Fruit fly (Drosophila melanogaster) whole organism, pupa: ENCODE data around the gene CG43618.

Experiments used
- CG10348 ChIP-seq: fragments of 200-800 bp; sonication (Bioruptor generic); IDR thresholded peaks from 2 replicates; pipeline ENCODE4 v1.3.6; 2022; ENCODE audit warnings: missing biosample characterization, missing genetic modification characterization
- CG12605 ChIP-seq: fragments of 200-800 bp; sonication (Bioruptor generic); IDR thresholded peaks from 2 replicates; pipeline ENCODE4 v1.3.6; 2022; ENCODE audit warnings: missing biosample characterization, missing genetic modification characterization
- CG13204 ChIP-seq: fragments of 200-800 bp; sonication (Bioruptor generic); optimal IDR thresholded peaks from 2 replicates; lab custom pipeline; 2018; ENCODE audit warnings: missing biosample characterization, mild to moderate bottlenecking, missing genetic modification characterization, moderate library complexity
- CG14655 ChIP-seq: fragments of 200-800 bp; sonication (Bioruptor generic); optimal IDR thresholded peaks from 3 replicates; lab custom pipeline; 2017; ENCODE audit warnings: mild to moderate bottlenecking, missing biosample characterization, missing genetic modification reagents, missing genetic modification characterization
- CG15710 ChIP-seq: fragments of 200-800 bp; sonication (Bioruptor generic); optimal IDR thresholded peaks from 2 replicates; lab custom pipeline; 2018; ENCODE audit warnings: missing biosample characterization, mild to moderate bottlenecking, missing genetic modification characterization, moderate library complexity
- CG17806 ChIP-seq: fragments of 200-800 bp; sonication (Bioruptor generic); optimal IDR thresholded peaks from 2 replicates; lab custom pipeline; 2018; ENCODE audit warnings: missing biosample characterization, mild to moderate bottlenecking, missing genetic modification characterization, moderate library complexity
- CG32121 ChIP-seq: fragments of 200-800 bp; sonication (Bioruptor generic); IDR thresholded peaks from 2 replicates; pipeline ENCODE4 v1.3.6; 2022; ENCODE audit warnings: missing biosample characterization, missing genetic modification characterization
- CG34367 ChIP-seq: fragments of 200-800 bp; sonication (Bioruptor generic); optimal IDR thresholded peaks from 2 replicates; lab custom pipeline; 2018; ENCODE audit warnings: missing biosample characterization, mild to moderate bottlenecking, missing genetic modification characterization
- CG4496 ChIP-seq: fragments of 200-800 bp; sonication (Bioruptor generic); IDR thresholded peaks from 3 replicates; pipeline ENCODE4 v1.3.6; 2022; ENCODE audit warnings: missing biosample characterization, missing genetic modification characterization
- CG8159 ChIP-seq: fragments of 200-800 bp; sonication (Bioruptor generic); optimal IDR thresholded peaks from 3 replicates; lab custom pipeline; 2018; ENCODE audit warnings: missing biosample characterization, mild to moderate bottlenecking, missing genetic modification characterization, moderate library complexity
- CG8301 ChIP-seq: fragments of 200-800 bp; sonication (Bioruptor generic); optimal IDR thresholded peaks from 2 replicates; lab custom pipeline; 2018; ENCODE audit warnings: missing biosample characterization, mild to moderate bottlenecking, missing genetic modification characterization
- CG9948 ChIP-seq: fragments of 200-800 bp; sonication (Bioruptor generic); optimal IDR thresholded peaks from 2 replicates; lab custom pipeline; 2018; ENCODE audit warnings: missing biosample characterization, mild to moderate bottlenecking, missing genetic modification characterization, moderate library complexity
- D1 ChIP-seq: fragments of 200-800 bp; sonication (Bioruptor generic); optimal IDR thresholded peaks from 2 replicates; lab custom pipeline; 2018; ENCODE audit warnings: missing biosample characterization, mild to moderate bottlenecking, missing genetic modification characterization, moderate library complexity
- EcR ChIP-seq: fragments of 200-800 bp; sonication (Bioruptor generic); optimal IDR thresholded peaks from 3 replicates; lab custom pipeline; 2019; ENCODE audit warnings: missing biosample characterization, missing genetic modification characterization, mild to moderate bottlenecking, moderate library complexity, missing genetic modification reagents
- Ets98B ChIP-seq: fragments of 200-800 bp; sonication (Bioruptor generic); IDR thresholded peaks from 2 replicates; pipeline ENCODE4 v1.3.6; 2022; ENCODE audit warnings: missing biosample characterization, missing genetic modification characterization
- Pif1A ChIP-seq: fragments of 200-800 bp; sonication (Bioruptor generic); optimal IDR thresholded peaks from 3 replicates; lab custom pipeline; 2016; ENCODE audit warnings: missing biosample characterization, missing genetic modification characterization
- Pif1B ChIP-seq: fragments of 200-800 bp; sonication (Bioruptor generic); optimal IDR thresholded peaks from 3 replicates; lab custom pipeline; 2016; ENCODE audit warnings: missing biosample characterization, missing genetic modification characterization
- Snoo ChIP-seq: fragments of 200-800 bp; sonication (Bioruptor generic); optimal IDR thresholded peaks from 3 replicates; lab custom pipeline; 2017; ENCODE audit warnings: missing biosample characterization, mild to moderate bottlenecking, missing genetic modification characterization, inconsistent platforms
- fd96Ca ChIP-seq: fragments of 200-800 bp; sonication (Bioruptor generic); IDR thresholded peaks from 3 replicates; pipeline ENCODE4 v1.3.6; 2022; ENCODE audit warnings: missing biosample characterization, missing genetic modification characterization
- gl ChIP-seq: fragments of 200-800 bp; sonication (Bioruptor generic); optimal IDR thresholded peaks from 2 replicates; lab custom pipeline; 2018; ENCODE audit warnings: missing biosample characterization, mild to moderate bottlenecking, missing genetic modification characterization
- rn ChIP-seq: fragments of 200-800 bp; sonication (Bioruptor generic); IDR thresholded peaks from 2 replicates; pipeline ENCODE4 v1.3.6; 2022; ENCODE audit warnings: missing biosample characterization, missing genetic modification characterization

CG43618 gene

DNA sequence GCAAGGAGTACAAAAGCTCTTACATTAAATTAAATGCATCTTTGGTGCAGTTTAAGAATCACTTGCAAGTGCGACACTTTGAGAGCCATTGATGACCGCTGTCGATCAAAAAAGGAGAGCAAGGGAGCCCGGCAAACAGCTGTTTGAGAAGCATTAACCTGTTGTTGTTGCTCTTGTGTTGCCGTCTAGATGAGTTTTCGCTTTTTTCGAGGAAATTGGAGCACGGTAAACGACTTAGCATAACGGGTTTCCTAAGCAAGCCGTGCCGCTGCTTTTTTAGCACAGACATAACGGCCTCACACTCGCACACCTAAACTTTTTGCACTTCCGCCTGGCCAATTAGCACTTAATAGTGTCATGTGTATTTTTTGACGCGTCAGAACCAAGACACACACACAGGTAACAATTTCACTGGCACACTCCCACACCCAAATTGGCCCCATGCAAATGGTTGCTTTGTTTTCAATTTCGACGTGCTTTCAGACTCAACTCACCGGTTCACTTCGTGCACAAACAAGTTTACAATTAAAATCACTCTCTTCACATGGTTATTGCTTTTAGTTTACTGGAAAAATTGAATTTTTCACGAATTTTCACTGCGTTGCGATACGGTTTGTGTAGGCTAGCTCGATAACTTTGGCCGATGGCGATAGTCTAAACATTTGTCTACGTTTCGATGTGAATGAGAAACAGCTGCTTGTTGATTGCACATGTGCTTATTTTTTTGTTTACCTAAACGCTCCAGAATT lies 18.6 kb upstream of the CG43618 start, which contains the start of the genes CG10903 and CG2747:
Gene CG10903, plus strand, starts transcription at position 261 of the 749 bp plus-strand sequence.
Gene CG2747, minus strand, starts transcription at position 640 of the 749 bp plus-strand sequence.
- TF ChIP-seq CG8159 (tag; lab: Kevin White, UChicago) (no peak), CG13204 (GFP tag; lab: Kevin White, UChicago) (no peak), CG9948 (tag; lab: Kevin White, UChicago) (no peak), EcR (GFP tag; lab: Kevin White, UChicago) (peak; percentile 43), CG14655 (GFP tag; lab: Kevin White, UChicago) (no peak), CG10348 (GFP tag; lab: Robert Waterston, UW) (no peak), CG4496 (peak; percentile 41; the same call in 1 of the 3 replicates), CG32121 (no peak)

DNA sequence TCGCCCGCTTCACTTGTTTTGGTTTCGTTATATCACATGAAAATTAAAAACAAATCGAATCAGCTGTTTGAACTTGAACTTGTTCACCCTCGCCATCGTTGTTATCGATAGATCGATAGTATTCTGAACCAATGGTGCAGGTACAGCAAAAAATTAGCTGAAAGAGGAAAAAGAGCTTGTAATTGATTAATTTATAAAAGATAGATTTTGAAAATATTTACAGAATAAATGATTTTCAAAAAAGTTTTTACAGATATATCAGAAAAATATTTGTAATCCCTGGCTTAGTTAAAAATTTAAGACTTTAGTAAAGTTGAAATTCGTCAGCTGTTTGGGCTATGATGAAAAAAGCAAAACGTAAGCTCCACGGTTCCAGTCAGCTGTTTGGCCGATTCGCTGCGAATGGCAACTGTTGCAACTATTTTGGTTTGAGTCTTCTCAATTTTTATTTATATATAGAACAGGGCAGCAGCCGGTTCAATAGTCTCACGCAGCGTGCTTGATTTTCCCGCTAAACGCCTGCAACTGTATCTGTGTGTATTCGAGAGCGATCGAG lies 16.0 kb upstream of the CG43618 start, which contains the start of the genes CG11035 and unc-45:
Gene CG11035, minus strand, starts transcription at position 87 of the 556 bp plus-strand sequence.
Gene unc-45, plus strand, starts transcription at position 379 of the 556 bp plus-strand sequence.
- no peak for TF ChIP-seq CG12605 (GFP tag; lab: Robert Waterston, UW)
- 0 out of 3 replicates have a peak, but pooled peaks have one; percentile 61 for TF ChIP-seq CG4496
- TF ChIP-seq fd96Ca (GFP tag; lab: Robert Waterston, UW), result no peak
- peak; percentile 34 for TF ChIP-seq CG17806 (tag; lab: Kevin White, UChicago)
- no peak for TF ChIP-seq CG34367 (tag; lab: Kevin White, UChicago)
- no peak for TF ChIP-seq D1 (tag; lab: Kevin White, UChicago)
- no peak for TF ChIP-seq gl
- TF ChIP-seq CG32121, result 0 out of 2 replicates have a peak, but pooled peaks have one; percentile 42
- TF ChIP-seq CG9948 (tag; lab: Kevin White, UChicago), result peak; percentile 3
- TF ChIP-seq CG8159 (tag; lab: Kevin White, UChicago), result peak; percentile 39
- TF ChIP-seq Ets98B (GFP tag; lab: Robert Waterston, UW), result no peak; the same call in 1 of the 2 replicates
- no peak for TF ChIP-seq Pif1B (GFP tag; lab: Kevin White, UChicago)
- TF ChIP-seq EcR (GFP tag; lab: Kevin White, UChicago), result peak; percentile 87
- peak; percentile 20 for TF ChIP-seq CG8301 (tag; lab: Kevin White, UChicago)
- TF ChIP-seq Snoo (tag; lab: Kevin White, UChicago), result no peak
- no peak for TF ChIP-seq Pif1A (GFP tag; lab: Kevin White, UChicago)
- TF ChIP-seq rn, result no peak
- TF ChIP-seq CG13204 (GFP tag; lab: Kevin White, UChicago), result no peak
- no peak for TF ChIP-seq CG10348 (GFP tag; lab: Robert Waterston, UW)
- peak; percentile 49 for TF ChIP-seq CG14655 (GFP tag; lab: Kevin White, UChicago)
- TF ChIP-seq CG15710 (tag; lab: Kevin White, UChicago), result peak; percentile 38

DNA sequence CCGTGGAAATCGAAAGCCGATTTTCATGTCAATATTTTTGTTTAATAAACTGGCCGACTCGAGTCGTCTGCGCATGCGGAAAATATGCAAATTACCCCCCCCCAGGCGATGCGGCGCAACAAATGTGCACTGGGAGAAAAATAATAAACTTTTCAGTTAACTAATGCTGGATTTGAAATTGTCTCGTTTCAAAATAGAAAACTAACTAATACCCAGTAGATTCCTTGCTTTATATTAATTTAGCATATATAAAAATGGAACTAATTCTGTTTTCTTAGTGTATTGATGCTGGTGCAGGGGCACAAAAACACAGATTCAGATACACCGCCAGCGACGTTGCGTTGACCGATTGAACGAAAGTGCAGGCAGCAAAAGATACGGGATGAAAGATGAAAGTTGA lies 11.1 kb upstream of the CG43618 start:
- TF ChIP-seq Pif1B (GFP tag; lab: Kevin White, UChicago), result peak; percentile 37
- peak; percentile 49 for TF ChIP-seq CG9948 (tag; lab: Kevin White, UChicago)
- peak; percentile 43; the same call in 2 of the 3 replicates for TF ChIP-seq fd96Ca (GFP tag; lab: Robert Waterston, UW)
- peak; percentile 71 for TF ChIP-seq CG8301 (tag; lab: Kevin White, UChicago)
- TF ChIP-seq rn, result peak; percentile 61; the same call in 1 of the 2 replicates
- TF ChIP-seq CG15710 (tag; lab: Kevin White, UChicago), result peak; percentile 4
- TF ChIP-seq CG32121, result peak; percentile 81
- peak; percentile 22 for TF ChIP-seq CG34367 (tag; lab: Kevin White, UChicago)
- no peak for TF ChIP-seq D1 (tag; lab: Kevin White, UChicago)
- TF ChIP-seq CG12605 (GFP tag; lab: Robert Waterston, UW), result peak; percentile 79
- TF ChIP-seq CG4496, result peak; percentile 86
- TF ChIP-seq Ets98B (GFP tag; lab: Robert Waterston, UW), result peak; percentile 85
- TF ChIP-seq Pif1A (GFP tag; lab: Kevin White, UChicago), result peak; percentile 40
- no peak for TF ChIP-seq gl
- peak; percentile 59 for TF ChIP-seq CG17806 (tag; lab: Kevin White, UChicago)
- TF ChIP-seq CG14655 (GFP tag; lab: Kevin White, UChicago), result peak; percentile 58
- TF ChIP-seq CG10348 (GFP tag; lab: Robert Waterston, UW), result no peak; the same call in 1 of the 2 replicates
- no peak for TF ChIP-seq CG13204 (GFP tag; lab: Kevin White, UChicago)
- TF ChIP-seq EcR (GFP tag; lab: Kevin White, UChicago), result no peak
- TF ChIP-seq Snoo (tag; lab: Kevin White, UChicago), result peak; percentile 1
- TF ChIP-seq CG8159 (tag; lab: Kevin White, UChicago), result peak; percentile 64

DNA sequence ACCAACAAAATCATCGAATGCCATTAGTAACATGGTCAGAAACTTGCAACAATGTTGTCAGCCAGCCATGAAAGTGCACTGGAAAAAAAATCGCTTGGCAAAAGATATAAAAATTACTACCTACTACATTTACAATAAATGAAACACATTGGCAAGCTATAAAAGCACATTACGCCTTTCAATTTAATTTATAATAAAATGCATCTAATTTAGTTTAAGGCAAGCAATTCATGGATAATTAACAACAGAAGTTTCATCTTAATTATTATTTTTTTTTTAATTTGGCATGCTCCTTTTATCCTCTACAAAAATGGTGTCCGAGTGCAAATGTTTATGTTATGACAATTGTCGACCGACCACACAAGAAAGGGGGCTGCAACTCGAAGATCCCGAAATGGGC lies 10.0 kb upstream of the CG43618 start:
- no peak for TF ChIP-seq D1 (tag; lab: Kevin White, UChicago)
- peak; percentile 30 for TF ChIP-seq Ets98B (GFP tag; lab: Robert Waterston, UW)
- 0 out of 3 replicates have a peak, but pooled peaks have one; percentile 12 for TF ChIP-seq CG4496

DNA sequence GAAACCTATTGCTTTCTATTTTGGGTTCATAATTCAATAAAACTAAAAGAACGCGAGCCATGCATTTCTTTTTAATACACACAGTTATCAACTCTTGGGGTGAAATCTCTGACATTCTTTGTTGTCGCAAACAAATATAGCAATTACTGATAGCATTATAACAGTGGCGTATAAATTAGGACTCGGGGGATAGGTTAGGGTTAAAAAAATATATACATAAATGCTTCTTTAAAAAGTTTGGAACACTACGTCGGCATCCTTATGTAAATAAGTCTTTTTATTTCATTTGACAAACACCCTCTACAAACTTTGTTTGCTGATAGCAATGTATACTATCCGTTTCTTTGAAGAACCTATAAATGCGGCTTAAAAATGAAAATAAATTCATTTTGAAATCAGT lies 8.1 kb upstream of the CG43618 start, which contains the start of gene CG43060:
Gene CG43060, plus strand, starts transcription at position 382 of the 400 bp plus-strand sequence.
- TF ChIP-seq CG17806 (tag; lab: Kevin White, UChicago) (peak; percentile 29), fd96Ca (GFP tag; lab: Robert Waterston, UW) (no peak), CG10348 (GFP tag; lab: Robert Waterston, UW) (no peak), CG8301 (tag; lab: Kevin White, UChicago) (peak; percentile 22), Ets98B (GFP tag; lab: Robert Waterston, UW) (peak; percentile 24; the same call in 1 of the 2 replicates), CG8159 (tag; lab: Kevin White, UChicago) (peak; percentile 31), gl (no peak), rn (no peak), CG13204 (GFP tag; lab: Kevin White, UChicago) (no peak), EcR (GFP tag; lab: Kevin White, UChicago) (no peak), CG14655 (GFP tag; lab: Kevin White, UChicago) (peak; percentile 38), CG34367 (tag; lab: Kevin White, UChicago) (no peak), D1 (tag; lab: Kevin White, UChicago) (no peak), CG4496 (peak; percentile 50; the same call in 2 of the 3 replicates)
